Worm (Caenorhabditis elegans) whole organism, L1 larva: ENCODE measurements around the gene pfas-1.
A peak's percentile ranks its signal among the peaks of the same experiment; 100 is the strongest.

Experiments
- C04F5.9 ChIP-seq: sonication (generic microtip); optimal IDR thresholded peaks from 2 replicates; lab custom pipeline; 2016; ENCODE audit warnings: missing genetic modification characterization, missing compliant biosample characterization
- C16A3.4 ChIP-seq: fragments of 150-350 bp; optimal IDR thresholded peaks from 2 replicates; lab custom pipeline; 2014; ENCODE audit warnings: missing biosample characterization, missing genetic modification characterization
- F16B12.6 ChIP-seq: fragments of 150-350 bp; optimal IDR thresholded peaks from 2 replicates; lab custom pipeline; 2014; ENCODE audit warnings: missing biosample characterization, missing genetic modification characterization
- Y116A8C.19 ChIP-seq: sonication (generic microtip); optimal IDR thresholded peaks from 2 replicates; lab custom pipeline; 2016; ENCODE audit warnings: missing compliant biosample characterization, missing genetic modification characterization, borderline replicate concordance
- alr-1 ChIP-seq: fragments of 200-800 bp; sonication (Bioruptor generic); optimal IDR thresholded peaks from 2 replicates; lab custom pipeline; 2018; ENCODE audit warnings: borderline replicate concordance, mild to moderate bottlenecking, missing genetic modification characterization, missing compliant biosample characterization
- blmp-1 ChIP-seq: fragments of 150-350 bp; optimal IDR thresholded peaks from 2 replicates; lab custom pipeline; 2014; ENCODE audit warnings: missing biosample characterization, missing genetic modification characterization
- ceh-63 ChIP-seq: fragments of 200-800 bp; sonication (Bioruptor generic); optimal IDR thresholded peaks from 2 replicates; lab custom pipeline; 2018; ENCODE audit warnings: mild to moderate bottlenecking, missing genetic modification characterization, missing compliant biosample characterization
- ceh-82 ChIP-seq, 3 experiments: fragments of 150-350 bp in 1 of 3; sonication (generic microtip) in 2 of 3; optimal IDR thresholded peaks; 2 replicates each; lab custom pipeline; 2014 to 2017; ENCODE audit warnings: missing biosample characterization in 3 of 3, missing genetic modification characterization in 3 of 3
- ceh-90 ChIP-seq: sonication (generic microtip); optimal IDR thresholded peaks from 2 replicates; lab custom pipeline; 2016; ENCODE audit warnings: missing genetic modification characterization, missing compliant biosample characterization
- ces-1 ChIP-seq: fragments of 150-350 bp; optimal IDR thresholded peaks from 2 replicates; lab custom pipeline; 2014; ENCODE audit warnings: missing biosample characterization, missing genetic modification reagents, missing genetic modification characterization
- efl-1 ChIP-seq, 4 experiments: fragments of 150-350 bp; optimal IDR thresholded peaks in 3 of 4; peaks in 1 of 4; 1 replicate in 1 of 4; 2 replicates in 3 of 4; lab custom pipeline; 2014; ENCODE audit warnings: missing biosample characterization in 2 of 4, missing genetic modification characterization in 2 of 4, missing genetic modification reagents in 2 of 4
- elt-2 ChIP-seq: sonication (generic microtip); optimal IDR thresholded peaks from 2 replicates; lab custom pipeline; 2016; ENCODE audit warnings: missing genetic modification characterization, mild to moderate bottlenecking, inconsistent platforms, missing compliant biosample characterization, missing genetic modification reagents
- elt-3 ChIP-seq, 6 experiments: fragments of 150-350 bp in 1 of 6; sonication (generic microtip); optimal IDR thresholded peaks; 2 replicates each; lab custom pipeline; 2017 to 2018; ENCODE audit warnings: missing biosample characterization in 6 of 6, missing genetic modification characterization in 6 of 6, inconsistent platforms in 1 of 6
- fkh-10 ChIP-seq: sonication (generic microtip); optimal IDR thresholded peaks from 2 replicates; lab custom pipeline; 2017; ENCODE audit warnings: missing biosample characterization, missing genetic modification reagents, missing genetic modification characterization
- fkh-4 ChIP-seq: sonication (generic microtip); optimal IDR thresholded peaks from 2 replicates; lab custom pipeline; 2016; ENCODE audit warnings: missing compliant biosample characterization, missing genetic modification characterization, borderline replicate concordance
- fkh-8 ChIP-seq: sonication (generic microtip); optimal IDR thresholded peaks from 2 replicates; lab custom pipeline; 2016; ENCODE audit warnings: mild to moderate bottlenecking, missing genetic modification characterization, missing compliant biosample characterization
- lin-13 ChIP-seq: fragments of 150-350 bp; optimal IDR thresholded peaks from 2 replicates; lab custom pipeline; 2014; ENCODE audit warnings: missing biosample characterization, missing genetic modification reagents, missing genetic modification characterization
- lin-14 ChIP-seq: fragments of 200-800 bp; sonication (Bioruptor generic); optimal IDR thresholded peaks from 2 replicates; lab custom pipeline; 2018; ENCODE audit warnings: mild to moderate bottlenecking, missing genetic modification characterization, moderate library complexity, missing compliant biosample characterization
- lin-35 ChIP-seq, 2 experiments: fragments of 150-350 bp; optimal IDR thresholded peaks; 2 replicates each; lab custom pipeline; 2014; ENCODE audit warnings: missing biosample characterization in 2 of 2, missing genetic modification characterization in 2 of 2, missing genetic modification reagents in 2 of 2
- lsy-2 ChIP-seq, 2 experiments: fragments of 150-350 bp; optimal IDR thresholded peaks; 2 replicates each; lab custom pipeline; 2014; ENCODE audit warnings: missing biosample characterization in 2 of 2, missing genetic modification characterization in 2 of 2
- mep-1 ChIP-seq: fragments of 150-350 bp; optimal IDR thresholded peaks from 2 replicates; lab custom pipeline; 2014; ENCODE audit warnings: missing biosample characterization, missing genetic modification characterization
- nhr-47 ChIP-seq: sonication (generic microtip); optimal IDR thresholded peaks from 2 replicates; lab custom pipeline; 2016; ENCODE audit warnings: mild to moderate bottlenecking, missing genetic modification characterization, moderate library complexity, missing compliant biosample characterization
- nhr-71 ChIP-seq: sonication (generic microtip); optimal IDR thresholded peaks from 2 replicates; lab custom pipeline; 2016; ENCODE audit warnings: mild to moderate bottlenecking, missing genetic modification characterization, moderate library complexity, missing compliant biosample characterization
- nhr-84 ChIP-seq: sonication (generic microtip); optimal IDR thresholded peaks from 2 replicates; lab custom pipeline; 2017; ENCODE audit warnings: missing biosample characterization, missing genetic modification characterization
- nhr-85 ChIP-seq: sonication (generic microtip); peaks from one replicate; lab custom pipeline; 2016; ENCODE audit warnings: missing genetic modification characterization, inconsistent platforms, missing compliant biosample characterization
- pqm-1 ChIP-seq: sonication (generic microtip); optimal IDR thresholded peaks from 3 replicates; lab custom pipeline; 2017; ENCODE audit warnings: missing biosample characterization, missing genetic modification characterization
- rnt-1 ChIP-seq: sonication (generic microtip); optimal IDR thresholded peaks from 2 replicates; lab custom pipeline; 2016; ENCODE audit warnings: mild to moderate bottlenecking, missing genetic modification characterization, moderate library complexity, missing compliant biosample characterization
- skn-1 ChIP-seq: fragments of 150-350 bp; optimal IDR thresholded peaks from 2 replicates; lab custom pipeline; 2014; ENCODE audit warnings: missing biosample characterization, missing genetic modification characterization
- snpc-4 ChIP-seq: fragments of 150-350 bp; optimal IDR thresholded peaks from 2 replicates; lab custom pipeline; 2014; ENCODE audit warnings: missing biosample characterization, missing genetic modification characterization
- snu-23 ChIP-seq: sonication (generic microtip); optimal IDR thresholded peaks from 2 replicates; lab custom pipeline; 2016; ENCODE audit warnings: missing genetic modification characterization, missing compliant biosample characterization
- swsn-7 ChIP-seq: sonication (generic microtip); optimal IDR thresholded peaks from 2 replicates; lab custom pipeline; 2016; ENCODE audit warnings: missing genetic modification characterization, missing compliant biosample characterization
- unc-130 ChIP-seq: fragments of 150-350 bp; optimal IDR thresholded peaks from 2 replicates; lab custom pipeline; 2017; ENCODE audit warnings: missing biosample characterization, missing genetic modification characterization, inconsistent platforms
- unc-30 ChIP-seq: sonication (generic microtip); optimal IDR thresholded peaks from 2 replicates; lab custom pipeline; 2017; ENCODE audit warnings: missing biosample characterization, missing genetic modification characterization
- unc-86 ChIP-seq: sonication (generic microtip); optimal IDR thresholded peaks from 2 replicates; lab custom pipeline; 2016; ENCODE audit warnings: missing genetic modification characterization, missing compliant biosample characterization
- ztf-11 ChIP-seq, 2 experiments: sonication (generic microtip); optimal IDR thresholded peaks; 2 replicates each; lab custom pipeline; 2016 to 2017; ENCODE audit warnings: missing genetic modification characterization in 2 of 2, missing biosample characterization in 1 of 2, missing compliant biosample characterization in 1 of 2

Gene pfas-1

DNA sequence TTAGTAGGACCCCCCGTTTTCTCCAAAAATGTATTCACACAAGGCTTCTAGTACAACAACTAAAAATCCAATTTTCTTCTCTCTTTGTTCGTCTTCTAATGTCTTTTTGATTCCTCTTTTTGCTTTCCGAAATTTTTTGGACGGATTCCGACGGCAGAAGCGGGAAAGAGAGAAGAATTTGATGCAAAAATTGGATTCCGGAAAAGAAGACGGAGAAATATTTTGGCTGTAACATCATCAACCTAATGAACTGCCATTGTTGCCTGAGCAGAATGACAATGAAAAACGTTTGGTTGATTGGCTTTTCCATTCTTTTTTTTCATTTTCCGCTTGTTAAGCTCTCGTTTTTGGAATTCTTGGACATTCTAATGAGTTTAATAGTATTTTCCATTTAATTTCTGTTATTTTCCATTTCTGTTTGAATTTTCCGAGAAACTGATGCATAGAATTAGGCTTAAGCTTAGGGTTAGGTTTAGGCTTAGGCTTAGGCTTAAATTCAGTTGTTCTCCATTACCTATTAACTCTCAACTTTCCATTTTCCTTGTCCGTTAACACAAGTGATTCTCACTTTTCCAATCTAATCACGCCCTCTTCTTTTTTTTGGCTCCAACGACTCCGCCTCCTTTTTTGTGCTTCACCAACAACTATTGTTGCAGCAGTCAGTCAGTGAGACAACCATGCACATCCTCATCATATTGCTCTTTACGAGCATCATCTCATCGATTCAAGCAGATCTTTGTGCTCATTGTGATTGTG is 20.6 kb downstream of the pfas-1 start, which contains the start of gene lron-5:
Gene lron-5 (plus strand): TSS at position 655 of the 756 bp plus-strand sequence.
- TF ChIP-seq C16A3.4 (tag; lab: Kevin White, UChicago) (no peak), fkh-10 (GFP tag; lab: Kevin White, UChicago) (peak; percentile 46), lin-14 (GFP tag; lab: Kevin White, UChicago) (peak; percentile 48)
- TF ChIP-seq, all 84 proteins: peak for 2

DNA sequence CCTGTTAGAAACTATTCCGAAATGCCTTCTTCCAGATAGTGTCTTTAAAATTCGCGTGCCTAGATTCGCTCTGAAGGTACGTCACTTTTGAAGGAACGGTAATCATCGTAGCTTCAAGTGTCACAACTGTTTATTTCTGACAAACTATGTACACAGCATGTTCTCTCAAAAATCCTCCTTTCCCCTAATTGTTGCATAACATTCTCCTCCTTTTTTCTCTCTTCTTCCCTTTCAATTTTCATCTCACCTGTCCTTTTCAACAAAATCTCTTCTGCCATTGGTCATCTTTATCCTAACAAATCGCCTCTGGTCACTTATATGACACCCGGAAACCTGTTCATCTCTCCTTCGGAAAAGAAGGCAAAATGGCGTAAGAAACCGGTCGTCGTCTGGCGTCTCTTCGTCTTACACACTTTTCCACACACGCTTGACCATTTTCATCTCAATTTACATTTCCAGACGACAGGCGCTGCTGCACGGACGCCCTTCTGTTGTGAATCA is 27.0 kb downstream of the pfas-1 start, which contains the start of gene lips-3:
Gene lips-3 (plus strand): TSS at position 458 of the 501 bp plus-strand sequence.
- TF ChIP-seq lsy-2 (tag; optimal IDR thresholded peaks at IDR 0.05; lab: Kevin White, UChicago) (no peak), lin-14 (GFP tag; lab: Kevin White, UChicago) (peak; percentile 11), fkh-4 (tag; lab: Kevin White, UChicago) (no peak), fkh-8 (tag; lab: Kevin White, UChicago) (no peak), blmp-1 (peak; percentile 91)

DNA sequence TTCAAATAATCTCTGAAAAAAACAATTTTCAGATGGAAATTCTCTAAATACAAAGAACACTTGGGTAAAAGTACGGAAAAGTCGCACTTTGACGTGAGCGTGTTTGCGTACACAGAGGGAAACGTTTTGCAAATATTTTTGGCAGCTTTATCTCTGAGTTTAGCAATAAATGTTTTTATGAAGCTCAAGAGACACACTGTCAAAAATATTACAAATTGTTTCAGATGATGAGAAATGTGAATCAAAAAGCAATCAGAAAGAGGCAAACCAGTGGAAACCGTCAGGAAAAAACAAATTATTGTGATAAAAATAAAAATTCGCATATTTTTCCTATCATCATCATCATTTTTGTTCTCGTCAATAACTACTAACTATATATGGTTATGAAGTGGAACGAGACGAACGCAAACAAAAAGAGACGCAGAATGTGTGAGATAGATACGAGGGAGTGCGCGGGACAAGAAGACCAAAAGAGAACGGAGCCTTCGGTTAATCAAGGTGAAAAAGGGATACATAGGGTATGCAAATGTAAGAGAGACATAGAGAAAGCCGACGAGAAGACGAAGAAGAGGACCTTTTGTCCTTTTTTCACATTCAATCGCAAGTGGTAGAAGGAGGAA is 30.7 kb downstream of the pfas-1 start, which contains the start of gene sel-2:
Gene sel-2 (minus strand): TSS at position 51 of the 620 bp plus-strand sequence.
- TF ChIP-seq blmp-1 (peak; percentile 37), nhr-85 (tag; lab: Kevin White, UChicago) (peak; percentile 58), lin-35 (GFP tag; optimal IDR thresholded peaks at IDR 0.05; lab: Kevin White, UChicago) (no peak), mep-1 (tag; lab: Kevin White, UChicago) (peak; percentile 62), swsn-7 (tag; lab: Kevin White, UChicago) (peak; percentile 15), unc-30 (tag; lab: Kevin White, UChicago) (no peak), nhr-71 (peak; percentile 4), lin-13 (no peak), efl-1 (optimal IDR thresholded peaks at IDR 0.05; lab: Kevin White, UChicago) (peak in 1 of 2 experiments; percentile 39), efl-1 (GFP tag; optimal IDR thresholded peaks at IDR 0.05 in 1 of 2; lab: Kevin White, UChicago) (peak; percentile 2 to 72), elt-3 (tag; optimal IDR thresholded peaks at IDR 0.05; lab: Kevin White, UChicago) (peak in 1 of 6 experiments; percentile 20), lsy-2 (tag; optimal IDR thresholded peaks at IDR 0.05; lab: Kevin White, UChicago) (peak in 1 of 2 experiments; percentile 25), snu-23 (GFP tag; lab: Kevin White, UChicago) (peak; percentile 40), fkh-8 (tag; lab: Kevin White, UChicago) (peak; percentile 5), ztf-11 (tag; optimal IDR thresholded peaks at IDR 0.05; lab: Kevin White, UChicago) (no peak), lin-14 (GFP tag; lab: Kevin White, UChicago) (peak; percentile 87), F16B12.6 (tag; lab: Kevin White, UChicago) (peak; percentile 67)

DNA sequence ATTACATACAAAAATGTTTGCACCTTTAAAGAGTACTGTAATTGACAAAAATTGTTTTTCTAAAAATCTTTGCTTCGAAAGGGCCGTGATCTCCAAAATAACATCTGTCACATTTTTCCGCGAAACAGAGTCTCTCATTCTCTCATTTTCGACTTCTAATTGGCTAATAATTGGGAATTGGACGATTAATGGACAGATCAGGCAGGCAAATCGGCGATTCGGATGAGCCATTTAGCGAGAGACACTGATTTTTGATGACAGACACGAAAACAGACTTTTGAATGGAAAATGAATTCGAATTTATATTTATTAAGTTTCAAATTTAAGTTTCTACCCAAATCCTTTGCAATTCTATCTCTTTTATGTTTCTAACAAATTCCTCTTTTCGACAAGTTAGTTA is 39.3 kb downstream of the pfas-1 start:
- TF ChIP-seq rnt-1 (tag; lab: Kevin White, UChicago) (peak; percentile 21), swsn-7 (tag; lab: Kevin White, UChicago) (no peak)

- TF ChIP-seq ceh-63 (no peak), ztf-11 (tag; optimal IDR thresholded peaks at IDR 0.05; lab: Kevin White, UChicago) (no peak), nhr-85 (tag; lab: Kevin White, UChicago) (peak; percentile 43), elt-3 (tag; optimal IDR thresholded peaks at IDR 0.05; lab: Kevin White, UChicago) (no peak)
Observed at ce11 chrIII:4601286-4601685, 41.8 kb downstream of the pfas-1 start.

DNA sequence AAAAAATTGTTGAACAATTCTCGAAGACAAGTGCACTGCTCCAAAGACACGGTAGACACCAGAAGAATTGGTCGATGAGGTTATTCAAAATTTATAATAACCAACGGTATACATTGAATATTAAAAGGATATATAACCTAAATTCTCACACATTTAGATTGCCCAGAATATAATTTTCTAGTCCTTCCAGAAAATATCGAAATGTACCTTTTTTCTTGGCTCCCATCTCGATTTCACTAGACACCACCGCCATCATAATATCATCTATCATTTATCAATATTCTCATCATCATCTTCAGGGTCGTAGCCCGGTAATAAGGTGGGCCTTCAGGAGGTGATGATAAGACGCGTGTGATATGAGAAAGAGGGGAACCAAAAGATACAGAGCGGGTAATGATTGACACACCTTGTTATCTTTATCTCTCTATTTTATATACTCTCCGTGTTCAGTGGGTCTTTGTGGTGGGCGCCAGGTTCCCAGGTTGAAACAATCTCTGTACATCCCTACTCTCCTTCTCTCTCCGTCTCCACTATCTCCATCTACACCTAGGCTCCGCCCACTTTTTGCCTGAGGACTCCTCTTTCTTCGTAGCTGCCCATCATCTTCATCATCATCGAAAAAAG is 42.9 kb downstream of the pfas-1 start, which contains the start of gene mab-21:
Gene mab-21 (plus strand): TSS at position 615 of the 624 bp plus-strand sequence.
- TF ChIP-seq efl-1 (optimal IDR thresholded peaks at IDR 0.05; lab: Kevin White, UChicago) = peak in 1 of 2 experiments; percentile 5
- TF ChIP-seq efl-1 (GFP tag; optimal IDR thresholded peaks at IDR 0.05 in 1 of 2; lab: Kevin White, UChicago) = no peak
- peak; percentile 47 for TF ChIP-seq rnt-1 (tag; lab: Kevin White, UChicago)
- no peak for TF ChIP-seq elt-2 (tag; lab: Kevin White, UChicago)
- no peak for TF ChIP-seq unc-30 (tag; lab: Kevin White, UChicago)
- no peak for TF ChIP-seq blmp-1
- TF ChIP-seq ztf-11 (tag; optimal IDR thresholded peaks at IDR 0.05; lab: Kevin White, UChicago) = no peak
- TF ChIP-seq snpc-4 (tag; lab: Kevin White, UChicago) = no peak
- TF ChIP-seq unc-86 = no peak
- TF ChIP-seq skn-1 (tag; lab: Kevin White, UChicago) = no peak
- TF ChIP-seq unc-130 (tag; lab: Kevin White, UChicago) = no peak
- no peak for TF ChIP-seq ceh-90 (tag; lab: Kevin White, UChicago)
- no peak for TF ChIP-seq C04F5.9 (tag; lab: Kevin White, UChicago)
- TF ChIP-seq ceh-82 (tag; optimal IDR thresholded peaks at IDR 0.05; lab: Kevin White, UChicago) = no peak
- TF ChIP-seq Y116A8C.19 (tag; lab: Kevin White, UChicago) = no peak
- no peak for TF ChIP-seq nhr-84 (tag; lab: Kevin White, UChicago)
- no peak for TF ChIP-seq alr-1 (tag; lab: Kevin White, UChicago)
- TF ChIP-seq ces-1 (GFP tag; lab: Kevin White, UChicago) = no peak
- no peak for TF ChIP-seq nhr-47 (tag; lab: Kevin White, UChicago)
- TF ChIP-seq ceh-63 = no peak
- TF ChIP-seq pqm-1 (tag; lab: Kevin White, UChicago) = no peak
